Worm (Caenorhabditis elegans) whole organism, L2 larva: Measurements from ENCODE around the gene F55C9.3.

Experiments
- F13H6.1 ChIP-seq: sonication (generic microtip); optimal IDR thresholded peaks from 2 replicates; lab custom pipeline; 2016; ENCODE audit warnings: missing genetic modification characterization, missing compliant biosample characterization
- ZK546.5 ChIP-seq: sonication (generic microtip); optimal IDR thresholded peaks from 2 replicates; lab custom pipeline; 2017; ENCODE audit warnings: missing biosample characterization, missing genetic modification characterization
- alr-1 ChIP-seq: fragments of 150-350 bp; optimal IDR thresholded peaks from 2 replicates; lab custom pipeline; 2014; ENCODE audit warnings: missing biosample characterization, missing genetic modification characterization
- aly-2 ChIP-seq: fragments of 150-350 bp; optimal IDR thresholded peaks from 2 replicates; lab custom pipeline; 2014; ENCODE audit warnings: missing biosample characterization, missing genetic modification characterization
- ama-1 ChIP-seq: fragments of 150-350 bp; optimal IDR thresholded peaks from 2 replicates; lab custom pipeline; 2018; ENCODE audit warnings: inconsistent platforms
- blmp-1 ChIP-seq: sonication (generic microtip); optimal IDR thresholded peaks from 2 replicates; lab custom pipeline; 2017; ENCODE audit warnings: missing genetic modification characterization, mild to moderate bottlenecking, missing compliant biosample characterization, antibody characterized with exemption, moderate library complexity; ENCODE audit not compliant: insufficient read depth
- ceh-16 ChIP-seq: fragments of 150-350 bp; optimal IDR thresholded peaks from 2 replicates; lab custom pipeline; 2014; ENCODE audit warnings: missing biosample characterization, missing genetic modification characterization
- ceh-82 ChIP-seq: fragments of 150-350 bp; optimal IDR thresholded peaks from 2 replicates; lab custom pipeline; 2014; ENCODE audit warnings: missing biosample characterization, missing genetic modification characterization
- crh-2 ChIP-seq: sonication (generic microtip); optimal IDR thresholded peaks from 2 replicates; lab custom pipeline; 2017; ENCODE audit warnings: missing biosample characterization, missing genetic modification characterization
- dmd-4 ChIP-seq: sonication (generic microtip); optimal IDR thresholded peaks from 2 replicates; lab custom pipeline; 2017; ENCODE audit warnings: missing biosample characterization, missing genetic modification characterization
- elt-1 ChIP-seq: fragments of 150-350 bp; optimal IDR thresholded peaks from 2 replicates; lab custom pipeline; 2014; ENCODE audit warnings: missing biosample characterization, missing genetic modification characterization
- elt-3 ChIP-seq: sonication (generic microtip); optimal IDR thresholded peaks from 2 replicates; lab custom pipeline; 2017; ENCODE audit warnings: missing biosample characterization, missing genetic modification characterization
- gmeb-1 ChIP-seq: fragments of 150-350 bp; optimal IDR thresholded peaks from 2 replicates; lab custom pipeline; 2014; ENCODE audit warnings: missing biosample characterization, missing genetic modification characterization
- lin-11 ChIP-seq: fragments of 150-350 bp; sonication (generic microtip); optimal IDR thresholded peaks from 2 replicates; lab custom pipeline; 2014; ENCODE audit warnings: missing biosample characterization, missing genetic modification characterization, inconsistent platforms, mixed read lengths
- lin-39 ChIP-seq: fragments of 150-350 bp; optimal IDR thresholded peaks from 2 replicates; lab custom pipeline; 2014; ENCODE audit warnings: missing biosample characterization, missing genetic modification reagents, missing genetic modification characterization
- mdl-1 ChIP-seq, 2 experiments: fragments of 150-350 bp in 1 of 2; sonication (generic microtip) in 1 of 2; optimal IDR thresholded peaks; 2 replicates each; lab custom pipeline; 2017; ENCODE audit warnings: missing biosample characterization in 2 of 2, missing genetic modification characterization in 2 of 2
- nhr-10 ChIP-seq: sonication (generic microtip); optimal IDR thresholded peaks from 2 replicates; lab custom pipeline; 2017; ENCODE audit warnings: missing biosample characterization, missing genetic modification characterization
- nhr-12 ChIP-seq: fragments of 150-350 bp; optimal IDR thresholded peaks from 2 replicates; lab custom pipeline; 2014; ENCODE audit warnings: missing biosample characterization, missing genetic modification characterization
- nhr-129 ChIP-seq: fragments of 150-350 bp; optimal IDR thresholded peaks from 2 replicates; lab custom pipeline; 2014; ENCODE audit warnings: missing biosample characterization, missing genetic modification characterization
- nhr-21 ChIP-seq: fragments of 150-350 bp; optimal IDR thresholded peaks from 2 replicates; lab custom pipeline; 2014; ENCODE audit warnings: missing biosample characterization, missing genetic modification characterization
- nhr-6 ChIP-seq: fragments of 150-350 bp; optimal IDR thresholded peaks from 2 replicates; lab custom pipeline; 2014; ENCODE audit warnings: missing biosample characterization, missing genetic modification characterization
- nhr-77 ChIP-seq: fragments of 150-350 bp; optimal IDR thresholded peaks from 2 replicates; lab custom pipeline; 2014; ENCODE audit warnings: missing biosample characterization, missing genetic modification characterization
- peb-1 ChIP-seq: fragments of 150-350 bp; optimal IDR thresholded peaks from 2 replicates; lab custom pipeline; 2014; ENCODE audit warnings: missing biosample characterization, missing genetic modification characterization
- sem-4 ChIP-seq: fragments of 150-350 bp; optimal IDR thresholded peaks from 2 replicates; lab custom pipeline; 2014; ENCODE audit warnings: missing biosample characterization, missing genetic modification reagents, missing genetic modification characterization
- skn-1 ChIP-seq: sonication (generic microtip); optimal IDR thresholded peaks from 2 replicates; lab custom pipeline; 2017; ENCODE audit warnings: missing biosample characterization, missing genetic modification characterization
- sma-3 ChIP-seq: sonication (generic microtip); optimal IDR thresholded peaks from 2 replicates; lab custom pipeline; 2016; ENCODE audit warnings: missing genetic modification reagents, missing genetic modification characterization, missing compliant biosample characterization
- sma-9 ChIP-seq, 2 experiments: fragments of 150-350 bp in 1 of 2; sonication (generic microtip) in 1 of 2; optimal IDR thresholded peaks; 2 replicates each; lab custom pipeline; 2014 to 2016; ENCODE audit warnings: missing genetic modification characterization in 2 of 2, mild to moderate bottlenecking in 1 of 2, missing biosample characterization in 1 of 2, missing compliant biosample characterization in 1 of 2, missing genetic modification reagents in 1 of 2, moderate library complexity in 1 of 2
- unc-39 ChIP-seq: fragments of 150-350 bp; optimal IDR thresholded peaks from 2 replicates; lab custom pipeline; 2014; ENCODE audit warnings: missing biosample characterization, missing genetic modification characterization
- unc-55 ChIP-seq: fragments of 150-350 bp; sonication (generic microtip); optimal IDR thresholded peaks from 3 replicates; lab custom pipeline; 2014; ENCODE audit warnings: missing biosample characterization, missing genetic modification reagents, missing genetic modification characterization
- unc-62 ChIP-seq: fragments of 150-350 bp; optimal IDR thresholded peaks from 2 replicates; lab custom pipeline; 2014; ENCODE audit warnings: missing biosample characterization, missing genetic modification reagents, missing genetic modification characterization
- zag-1 ChIP-seq: fragments of 150-350 bp; optimal IDR thresholded peaks from 2 replicates; lab custom pipeline; 2014; ENCODE audit warnings: missing biosample characterization, missing genetic modification characterization
- ztf-11 ChIP-seq: sonication (generic microtip); optimal IDR thresholded peaks from 2 replicates; lab custom pipeline; 2017; ENCODE audit warnings: missing biosample characterization, missing genetic modification characterization
- ztf-4 ChIP-seq: fragments of 150-350 bp; optimal IDR thresholded peaks from 2 replicates; lab custom pipeline; 2014; ENCODE audit warnings: missing biosample characterization, missing genetic modification characterization

The F55C9.3 gene

DNA sequence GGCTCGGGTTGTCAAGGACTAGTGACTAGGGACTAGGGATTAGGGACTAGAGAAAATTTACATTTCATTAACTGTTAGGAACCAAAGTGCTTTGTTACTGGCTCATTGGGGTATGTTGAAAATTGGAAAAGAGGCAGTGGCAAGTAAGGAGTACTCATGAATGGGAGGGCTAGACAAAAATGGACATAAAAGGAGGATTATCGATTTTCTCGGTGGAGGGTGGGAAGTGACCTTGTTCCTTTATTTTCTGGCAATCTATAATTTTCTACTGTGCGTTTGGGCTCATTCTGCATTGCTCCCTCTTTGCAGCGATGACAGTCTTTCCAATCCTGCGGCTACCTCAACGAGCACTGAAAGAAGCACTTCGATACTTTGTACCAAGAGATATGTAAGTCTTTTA, 9.5 kb upstream of the F55C9.3 start, which contains the start of gene fbxb-60:
Gene fbxb-60 (plus strand): TSS at position 301 of the 400 bp plus-strand sequence.
- TF ChIP-seq ztf-4 (tag; lab: Kevin White, UChicago) (no peak), unc-62 (no peak), mdl-1 (tag; optimal IDR thresholded peaks at IDR 0.05; lab: Kevin White, UChicago) (no peak), lin-11 (tag; lab: Kevin White, UChicago) (no peak), ztf-11 (tag; lab: Kevin White, UChicago) (no peak), nhr-12 (tag; lab: Kevin White, UChicago) (no peak), blmp-1 (tag; lab: Kevin White, UChicago) (no peak), nhr-21 (tag; lab: Kevin White, UChicago) (no peak), F13H6.1 (tag; lab: Kevin White, UChicago) (no peak), ceh-82 (no peak), skn-1 (tag; lab: Kevin White, UChicago) (no peak), nhr-6 (tag; lab: Kevin White, UChicago) (no peak), dmd-4 (tag; lab: Kevin White, UChicago) (no peak)
- TF ChIP-seq, all 48 proteins: peak for 0

- TF ChIP-seq ztf-4 (tag; lab: Kevin White, UChicago): no peak
- TF ChIP-seq unc-39 (tag; lab: Kevin White, UChicago): no peak
- TF ChIP-seq elt-1: no peak
- TF ChIP-seq ZK546.5: no peak
- TF ChIP-seq ama-1: no peak
- TF ChIP-seq ceh-16: no peak
- TF ChIP-seq, all 48 proteins: peak for 0
These were observed 8.8 kb upstream of the F55C9.3 start, which contains the start of gene F55C9.6 for ce11 chrV:19296723-19297122. F55C9.6 (minus strand) TSS chrV:19296823.

- no peak for TF ChIP-seq sma-9 (GFP tag; optimal IDR thresholded peaks at IDR 0.05; lab: Kevin White, UChicago)
- no peak for TF ChIP-seq sma-9 (tag; optimal IDR thresholded peaks at IDR 0.05; lab: Kevin White, UChicago)
- no peak for TF ChIP-seq nhr-12 (tag; lab: Kevin White, UChicago)
- TF ChIP-seq sma-3 (GFP tag; lab: Kevin White, UChicago): no peak
- TF ChIP-seq dmd-4 (tag; lab: Kevin White, UChicago): no peak
- no peak for TF ChIP-seq nhr-21 (tag; lab: Kevin White, UChicago)
- no peak for TF ChIP-seq crh-2 (tag; lab: Kevin White, UChicago)
- TF ChIP-seq sem-4 (tag; lab: Kevin White, UChicago): no peak
- TF ChIP-seq nhr-6 (tag; lab: Kevin White, UChicago): no peak
- no peak for TF ChIP-seq aly-2 (tag; lab: Kevin White, UChicago)
- TF ChIP-seq unc-39 (tag; lab: Kevin White, UChicago): no peak
- TF ChIP-seq unc-55: no peak
These were observed 5.1 kb upstream of the F55C9.3 start, which contains the start of gene F55C9.5 for ce11 chrV:19293025-19293424. F55C9.5 (minus strand) TSS chrV:19293125.

ce11 chrV:19285921-19286320, 2.1 kb downstream of the F55C9.3 start:
- TF ChIP-seq mdl-1 (tag; optimal IDR thresholded peaks at IDR 0.05; lab: Kevin White, UChicago) (no peak), crh-2 (tag; lab: Kevin White, UChicago) (no peak), ZK546.5 (no peak), lin-39 (tag; lab: Kevin White, UChicago) (no peak), sma-3 (GFP tag; lab: Kevin White, UChicago) (no peak), unc-55 (no peak), zag-1 (tag; lab: Kevin White, UChicago) (no peak), nhr-129 (tag; lab: Kevin White, UChicago) (no peak), alr-1 (no peak), elt-3 (tag; lab: Kevin White, UChicago) (no peak), ztf-4 (tag; lab: Kevin White, UChicago) (no peak), gmeb-1 (no peak), nhr-77 (tag; lab: Kevin White, UChicago) (no peak), skn-1 (tag; lab: Kevin White, UChicago) (no peak), nhr-12 (tag; lab: Kevin White, UChicago) (no peak), ama-1 (no peak), ceh-16 (no peak), F13H6.1 (tag; lab: Kevin White, UChicago) (no peak), peb-1 (no peak)

DNA sequence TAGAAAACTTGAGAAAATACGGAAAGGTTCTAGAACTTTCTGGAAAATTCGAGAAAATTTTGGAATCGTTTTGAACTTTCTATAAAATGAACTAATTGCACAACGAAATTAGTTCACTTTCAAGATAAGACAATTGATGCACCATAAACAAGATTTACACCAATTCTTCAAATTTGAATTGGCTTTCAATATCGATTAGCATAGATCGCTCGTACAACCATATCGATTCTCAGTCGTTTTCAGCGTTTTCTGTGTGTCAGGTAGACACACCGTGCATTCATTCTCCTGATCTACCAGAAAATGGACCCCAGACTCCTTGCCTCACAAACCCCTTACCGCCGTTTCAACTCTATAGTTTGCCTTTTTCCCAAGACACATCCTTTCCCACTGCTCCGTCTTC, 5.7 kb downstream of the F55C9.3 start, which contains the start of gene fbxb-117:
Gene fbxb-117 (plus strand): TSS at position 301 of the 400 bp plus-strand sequence.
- no peak for TF ChIP-seq ceh-16
- TF ChIP-seq mdl-1 (tag; optimal IDR thresholded peaks at IDR 0.05; lab: Kevin White, UChicago): no peak
- TF ChIP-seq alr-1: no peak
- no peak for TF ChIP-seq nhr-10 (tag; lab: Kevin White, UChicago)
- no peak for TF ChIP-seq gmeb-1
- no peak for TF ChIP-seq blmp-1 (tag; lab: Kevin White, UChicago)
- no peak for TF ChIP-seq ceh-82
- no peak for TF ChIP-seq unc-62
- TF ChIP-seq, all 48 proteins: peak for 0
